Worm (Caenorhabditis elegans) whole organism, L1 larva: ENCODE data around the gene irk-3.

Experiments used
- C16A3.4 ChIP-seq: fragments of 150-350 bp; optimal IDR thresholded peaks from 2 replicates; lab custom pipeline; 2014; ENCODE audit warnings: missing biosample characterization, missing genetic modification characterization
- Y116A8C.19 ChIP-seq: sonication (generic microtip); optimal IDR thresholded peaks from 2 replicates; lab custom pipeline; 2016; ENCODE audit warnings: missing compliant biosample characterization, missing genetic modification characterization, borderline replicate concordance
- aha-1 ChIP-seq: fragments of 150-350 bp; optimal IDR thresholded peaks from 2 replicates; lab custom pipeline; 2014; ENCODE audit warnings: missing biosample characterization, missing genetic modification characterization
- alr-1 ChIP-seq: fragments of 200-800 bp; sonication (Bioruptor generic); optimal IDR thresholded peaks from 2 replicates; lab custom pipeline; 2018; ENCODE audit warnings: borderline replicate concordance, mild to moderate bottlenecking, missing genetic modification characterization, missing compliant biosample characterization
- ama-1 ChIP-seq: fragments of 150-350 bp; optimal IDR thresholded peaks from 2 replicates; lab custom pipeline; 2014
- ceh-8 ChIP-seq: fragments of 200-800 bp; sonication (Bioruptor generic); optimal IDR thresholded peaks from 2 replicates; lab custom pipeline; 2018; ENCODE audit warnings: mild to moderate bottlenecking, missing genetic modification characterization, moderate library complexity, missing compliant biosample characterization
- dpl-1 ChIP-seq, 3 experiments: fragments of 150-350 bp in 2 of 3; sonication (generic microtip) in 1 of 3; optimal IDR thresholded peaks; 2 replicates each; lab custom pipeline; 2014 to 2017; ENCODE audit warnings: missing biosample characterization in 3 of 3, missing genetic modification characterization in 3 of 3, missing genetic modification reagents in 3 of 3
- elt-2 ChIP-seq: sonication (generic microtip); optimal IDR thresholded peaks from 2 replicates; lab custom pipeline; 2016; ENCODE audit warnings: missing genetic modification characterization, mild to moderate bottlenecking, inconsistent platforms, missing compliant biosample characterization, missing genetic modification reagents
- elt-3 ChIP-seq, 6 experiments: fragments of 150-350 bp in 1 of 6; sonication (generic microtip); optimal IDR thresholded peaks; 2 replicates each; lab custom pipeline; 2017 to 2018; ENCODE audit warnings: missing biosample characterization in 6 of 6, missing genetic modification characterization in 6 of 6, inconsistent platforms in 1 of 6
- ets-5 ChIP-seq: fragments of 200-800 bp; sonication (Bioruptor generic); IDR thresholded peaks from 2 replicates; pipeline ENCODE4 v1.3.6; 2022; ENCODE audit warnings: missing genetic modification characterization, missing compliant biosample characterization
- fkh-4 ChIP-seq: sonication (generic microtip); optimal IDR thresholded peaks from 2 replicates; lab custom pipeline; 2016; ENCODE audit warnings: missing compliant biosample characterization, missing genetic modification characterization, borderline replicate concordance
- fkh-8 ChIP-seq: sonication (generic microtip); optimal IDR thresholded peaks from 2 replicates; lab custom pipeline; 2016; ENCODE audit warnings: mild to moderate bottlenecking, missing genetic modification characterization, missing compliant biosample characterization
- grh-1 ChIP-seq: fragments of 200-800 bp; sonication (Bioruptor generic); IDR thresholded peaks from 2 replicates; pipeline ENCODE4 v1.3.6; 2022; ENCODE audit warnings: missing genetic modification reagents, missing genetic modification characterization, missing compliant biosample characterization
- hlh-17 ChIP-seq: fragments of 200-800 bp; sonication (Bioruptor generic); optimal IDR thresholded peaks from 2 replicates; lab custom pipeline; 2018; ENCODE audit warnings: missing genetic modification characterization, mild to moderate bottlenecking, missing compliant biosample characterization, moderate library complexity, borderline replicate concordance
- hlh-4 ChIP-seq: sonication (generic microtip); optimal IDR thresholded peaks from 2 replicates; lab custom pipeline; 2016; ENCODE audit warnings: mild to moderate bottlenecking, missing genetic modification characterization, missing compliant biosample characterization
- jun-1 ChIP-seq: fragments of 150-350 bp; optimal IDR thresholded peaks from 2 replicates; lab custom pipeline; 2014; ENCODE audit warnings: missing biosample characterization, missing genetic modification reagents, missing genetic modification characterization
- lin-13 ChIP-seq: fragments of 150-350 bp; optimal IDR thresholded peaks from 2 replicates; lab custom pipeline; 2014; ENCODE audit warnings: missing biosample characterization, missing genetic modification reagents, missing genetic modification characterization
- lin-14 ChIP-seq: fragments of 200-800 bp; sonication (Bioruptor generic); optimal IDR thresholded peaks from 2 replicates; lab custom pipeline; 2018; ENCODE audit warnings: mild to moderate bottlenecking, missing genetic modification characterization, moderate library complexity, missing compliant biosample characterization
- lin-35 ChIP-seq, 2 experiments: fragments of 150-350 bp; optimal IDR thresholded peaks; 2 replicates each; lab custom pipeline; 2014; ENCODE audit warnings: missing biosample characterization in 2 of 2, missing genetic modification characterization in 2 of 2, missing genetic modification reagents in 2 of 2
- lin-39 ChIP-seq: fragments of 150-350 bp; optimal IDR thresholded peaks from 2 replicates; lab custom pipeline; 2014; ENCODE audit warnings: missing biosample characterization, missing genetic modification reagents, missing genetic modification characterization
- mdl-1 ChIP-seq, 2 experiments: fragments of 150-350 bp; optimal IDR thresholded peaks; 2 replicates each; lab custom pipeline; 2014 to 2017; ENCODE audit warnings: missing biosample characterization in 2 of 2, missing genetic modification characterization in 2 of 2, inconsistent platforms in 1 of 2
- nhr-12 ChIP-seq: sonication (generic microtip); optimal IDR thresholded peaks from 2 replicates; lab custom pipeline; 2017; ENCODE audit warnings: missing biosample characterization, missing genetic modification characterization
- nhr-20 ChIP-seq: sonication (generic microtip); optimal IDR thresholded peaks from 2 replicates; lab custom pipeline; 2016; ENCODE audit warnings: mild to moderate bottlenecking, missing genetic modification characterization, missing compliant biosample characterization
- nhr-237 ChIP-seq: fragments of 150-350 bp; optimal IDR thresholded peaks from 2 replicates; lab custom pipeline; 2014; ENCODE audit warnings: missing biosample characterization, missing genetic modification characterization
- nhr-71 ChIP-seq: sonication (generic microtip); optimal IDR thresholded peaks from 2 replicates; lab custom pipeline; 2016; ENCODE audit warnings: mild to moderate bottlenecking, missing genetic modification characterization, moderate library complexity, missing compliant biosample characterization
- nhr-76 ChIP-seq: sonication (generic microtip); optimal IDR thresholded peaks from 2 replicates; lab custom pipeline; 2017; ENCODE audit warnings: missing biosample characterization, missing genetic modification characterization
- nhr-85 ChIP-seq: sonication (generic microtip); peaks from one replicate; lab custom pipeline; 2016; ENCODE audit warnings: missing genetic modification characterization, inconsistent platforms, missing compliant biosample characterization
- pag-3 ChIP-seq: sonication (generic microtip); optimal IDR thresholded peaks from 2 replicates; lab custom pipeline; 2017; ENCODE audit warnings: missing genetic modification characterization, mild to moderate bottlenecking, missing compliant biosample characterization, antibody characterized with exemption, borderline replicate concordance; ENCODE audit not compliant: insufficient read depth
- pax-3 ChIP-seq: fragments of 200-800 bp; sonication (Bioruptor generic); optimal IDR thresholded peaks from 2 replicates; lab custom pipeline; 2018; ENCODE audit warnings: mild to moderate bottlenecking, missing genetic modification characterization, moderate library complexity, missing compliant biosample characterization
- pqm-1 ChIP-seq: sonication (generic microtip); optimal IDR thresholded peaks from 3 replicates; lab custom pipeline; 2017; ENCODE audit warnings: missing biosample characterization, missing genetic modification characterization
- snu-23 ChIP-seq: sonication (generic microtip); optimal IDR thresholded peaks from 2 replicates; lab custom pipeline; 2016; ENCODE audit warnings: missing genetic modification characterization, missing compliant biosample characterization
- sup-37 ChIP-seq: fragments of 200-800 bp; sonication (Bioruptor generic); optimal IDR thresholded peaks from 2 replicates; lab custom pipeline; 2018; ENCODE audit warnings: mild to moderate bottlenecking, missing genetic modification characterization, missing compliant biosample characterization
- tbx-2 ChIP-seq: sonication (generic microtip); optimal IDR thresholded peaks from 2 replicates; lab custom pipeline; 2016; ENCODE audit warnings: missing genetic modification characterization, missing compliant biosample characterization
- unc-62 ChIP-seq: fragments of 150-350 bp; optimal IDR thresholded peaks from 2 replicates; lab custom pipeline; 2014; ENCODE audit warnings: missing biosample characterization, missing genetic modification reagents, missing genetic modification characterization
- unc-86 ChIP-seq: sonication (generic microtip); optimal IDR thresholded peaks from 2 replicates; lab custom pipeline; 2016; ENCODE audit warnings: missing genetic modification characterization, missing compliant biosample characterization
- zag-1 ChIP-seq: fragments of 150-350 bp; optimal IDR thresholded peaks from 2 replicates; lab custom pipeline; 2014; ENCODE audit warnings: missing biosample characterization, missing genetic modification characterization

Gene irk-3

ce11 chrX:14370314-14370713 is at the start of gene irk-3:
TSS of gene irk-3 (minus strand) at chrX:14370414.
- TF ChIP-seq nhr-76 (tag; lab: Kevin White, UChicago) (no peak), unc-86 (tag; lab: Kevin White, UChicago) (no peak), lin-35 (GFP tag; optimal IDR thresholded peaks at IDR 0.05; lab: Kevin White, UChicago) (no peak), snu-23 (GFP tag; lab: Kevin White, UChicago) (no peak), dpl-1 (GFP tag; optimal IDR thresholded peaks at IDR 0.05; lab: Kevin White, UChicago) (no peak), ama-1 (no peak), zag-1 (tag; lab: Kevin White, UChicago) (no peak), Y116A8C.19 (no peak), unc-62 (GFP tag; lab: Kevin White, UChicago) (no peak)
- TF ChIP-seq, all 84 proteins: peak for 0

DNA sequence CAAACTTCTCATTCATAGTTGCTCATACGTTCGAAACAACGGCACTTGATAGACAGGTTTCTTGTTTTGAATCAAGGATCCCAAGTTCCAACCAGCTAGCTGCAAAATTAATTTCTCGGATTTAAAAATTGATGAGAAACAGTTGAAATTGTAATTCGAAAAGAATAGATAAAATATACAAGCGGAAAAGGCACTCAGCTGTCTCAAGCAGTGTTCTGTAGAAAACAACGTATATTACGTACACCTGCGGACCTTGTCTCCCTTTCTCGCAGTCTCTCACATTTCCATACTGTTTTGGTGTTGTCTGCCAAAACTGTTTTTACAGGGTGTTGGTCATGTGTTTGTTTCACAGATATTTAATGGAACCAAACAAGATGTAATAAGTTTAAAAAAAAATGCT is 45.4 kb upstream of the irk-3 start, which contains the start of gene F23D12.10:
Gene F23D12.10, minus strand, starts transcription at position 101 of the 400 bp plus-strand sequence.
- TF ChIP-seq elt-2 (tag; lab: Kevin White, UChicago) (no peak), ets-5 (GFP tag; lab: Robert Waterston, UW) (no peak), unc-86 (tag; lab: Kevin White, UChicago) (no peak), grh-1 (no peak), jun-1 (tag; lab: Kevin White, UChicago) (no peak), sup-37 (GFP tag; lab: Kevin White, UChicago) (no peak)

ce11 chrX:14412774-14413173 is 42.6 kb upstream of the irk-3 start, which contains the start of gene fbxa-179:
TSS of gene fbxa-179 (minus strand) at chrX:14412874.
- TF ChIP-seq mdl-1 (tag; optimal IDR thresholded peaks at IDR 0.05; lab: Kevin White, UChicago) = no peak
- TF ChIP-seq jun-1 (tag; lab: Kevin White, UChicago) = no peak
- TF ChIP-seq pax-3 (tag; lab: Kevin White, UChicago) = no peak
- no peak for TF ChIP-seq nhr-76 (tag; lab: Kevin White, UChicago)
- TF ChIP-seq lin-39 (tag; lab: Kevin White, UChicago) = no peak
- no peak for TF ChIP-seq ceh-8 (GFP tag; lab: Kevin White, UChicago)
- TF ChIP-seq fkh-4 (tag; lab: Kevin White, UChicago) = no peak
- TF ChIP-seq zag-1 (tag; lab: Kevin White, UChicago) = no peak
- TF ChIP-seq lin-35 (GFP tag; optimal IDR thresholded peaks at IDR 0.05; lab: Kevin White, UChicago) = no peak
- TF ChIP-seq nhr-237 (tag; lab: Kevin White, UChicago) = no peak
- TF ChIP-seq C16A3.4 (tag; lab: Kevin White, UChicago) = no peak

DNA sequence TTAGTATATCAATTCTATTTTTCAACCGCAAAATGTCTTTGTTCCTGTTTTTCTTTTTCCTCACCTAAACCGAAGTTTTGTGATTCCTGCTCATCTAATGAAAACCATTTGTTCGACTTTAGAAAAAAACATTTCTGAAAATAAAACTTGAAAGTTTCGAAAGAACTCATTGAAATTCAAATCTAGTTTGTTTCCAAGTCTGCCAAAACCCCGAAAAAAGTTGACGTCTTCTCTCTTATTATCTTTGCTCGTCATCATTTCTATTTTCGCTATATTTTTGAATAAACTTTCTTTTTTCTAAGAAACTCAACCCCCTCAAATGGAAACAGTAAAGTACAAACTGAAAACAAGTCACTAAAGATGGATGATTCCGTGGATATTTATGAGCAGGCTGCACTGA is 35.6 kb upstream of the irk-3 start, which contains the start of gene frpr-17:
Gene frpr-17, plus strand, starts transcription at position 301 of the 400 bp plus-strand sequence.
- no peak for TF ChIP-seq grh-1
- TF ChIP-seq aha-1 (tag; lab: Kevin White, UChicago) = no peak
- no peak for TF ChIP-seq hlh-4
- no peak for TF ChIP-seq elt-3 (tag; optimal IDR thresholded peaks at IDR 0.05; lab: Kevin White, UChicago)
- no peak for TF ChIP-seq tbx-2 (tag; lab: Kevin White, UChicago)
- no peak for TF ChIP-seq fkh-8 (tag; lab: Kevin White, UChicago)
- TF ChIP-seq nhr-12 = no peak
- no peak for TF ChIP-seq lin-39 (tag; lab: Kevin White, UChicago)
- TF ChIP-seq pqm-1 (tag; lab: Kevin White, UChicago) = no peak
- no peak for TF ChIP-seq nhr-85
- TF ChIP-seq zag-1 (tag; lab: Kevin White, UChicago) = no peak
- no peak for TF ChIP-seq nhr-71
- TF ChIP-seq alr-1 (tag; lab: Kevin White, UChicago) = no peak
- TF ChIP-seq nhr-20 = no peak
- TF ChIP-seq mdl-1 (tag; optimal IDR thresholded peaks at IDR 0.05; lab: Kevin White, UChicago) = no peak
- no peak for TF ChIP-seq lin-13
- TF ChIP-seq hlh-17 = no peak
- no peak for TF ChIP-seq pag-3 (tag; lab: Kevin White, UChicago)
- TF ChIP-seq lin-14 (GFP tag; lab: Kevin White, UChicago) = no peak
